Worm (Caenorhabditis elegans): ENCODE measurements around the gene Y119D3B.21.
"Not testable (repeated sequence)": the region's sequence is repeated elsewhere in the genome, so short reads cannot be mapped to it uniquely, and the experiment has no call there.

DNA sequence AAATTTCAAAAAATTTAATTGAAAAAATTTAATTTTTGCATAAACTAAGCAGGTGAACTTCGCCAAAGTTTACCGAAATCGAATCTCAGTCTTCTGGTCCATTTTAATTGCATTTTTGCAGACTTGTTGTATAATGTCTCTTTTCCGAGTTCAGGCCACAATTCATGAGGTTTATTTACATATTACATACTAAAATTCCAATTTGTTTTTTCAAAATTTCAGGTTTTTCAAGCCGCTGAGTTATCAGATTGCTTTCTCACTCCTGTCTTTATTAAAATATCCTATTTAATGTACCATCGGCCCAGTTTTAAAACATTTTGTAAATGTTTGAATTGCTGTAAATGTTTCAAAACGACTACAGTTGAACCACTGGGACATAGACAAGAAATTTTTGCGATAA is 41.7 kb downstream of the Y119D3B.21 start, which contains the start of gene fbxa-208:
- not testable (repeated sequence) for TF ChIP-seq set-16 (GFP tag; IDR thresholded peaks at IDR 0.05); unc-39 (tag; optimal IDR thresholded peaks at IDR 0.05); jun-1 (tag; optimal IDR thresholded peaks at IDR 0.05); mdt-29 (GFP tag; IDR thresholded peaks at IDR 0.05); ama-1 (optimal IDR thresholded peaks at IDR 0.05); skn-1 (tag; optimal IDR thresholded peaks at IDR 0.05); nhr-42 (GFP tag; IDR thresholded peaks at IDR 0.05); snpc-4 (tag; optimal IDR thresholded peaks at IDR 0.05); nhr-111 (GFP tag; optimal IDR thresholded peaks at IDR 0.05); T20F7.1 (GFP tag; optimal IDR thresholded peaks at IDR 0.05)

All from whole organism, L4 larva.